Fruit fly (Drosophila melanogaster) whole organism, embryonic: ENCODE measurements around the gene CG4267.

Experiments
- Antp ChIP-seq: fragments of 200-800 bp; sonication (Bioruptor generic); optimal IDR thresholded peaks from 3 replicates; lab custom pipeline; 2016; ENCODE audit warnings: missing biosample characterization, missing genetic modification characterization
- Atf3 ChIP-seq: fragments of 200-800 bp; sonication (Bioruptor generic); optimal IDR thresholded peaks from 3 replicates; lab custom pipeline; 2016; ENCODE audit warnings: missing biosample characterization, missing genetic modification characterization
- B-H2 ChIP-seq: fragments of 200-800 bp; sonication (Bioruptor generic); optimal IDR thresholded peaks from 2 replicates; lab custom pipeline; 2018; ENCODE audit warnings: missing biosample characterization, mild to moderate bottlenecking, missing genetic modification characterization
- CG10565 ChIP-seq: fragments of 200-800 bp; sonication (Bioruptor generic); optimal IDR thresholded peaks from 3 replicates; lab custom pipeline; 2016; ENCODE audit warnings: missing biosample characterization, mild to moderate bottlenecking, missing genetic modification characterization
- CG11504 ChIP-seq: fragments of 200-800 bp; sonication (Bioruptor generic); optimal IDR thresholded peaks from 3 replicates; lab custom pipeline; 2019; ENCODE audit warnings: missing biosample characterization, mild to moderate bottlenecking, missing genetic modification characterization, moderate library complexity
- CG13123 ChIP-seq: fragments of 200-800 bp; sonication (Bioruptor generic); optimal IDR thresholded peaks from 2 replicates; lab custom pipeline; 2016; ENCODE audit warnings: missing biosample characterization, missing genetic modification characterization
- CG13296 ChIP-seq: fragments of 200-800 bp; sonication (Bioruptor generic); optimal IDR thresholded peaks from 3 replicates; lab custom pipeline; 2018; ENCODE audit warnings: missing biosample characterization, mild to moderate bottlenecking, missing genetic modification characterization
- CG14050 ChIP-seq: fragments of 200-800 bp; sonication (Bioruptor generic); IDR thresholded peaks from 3 replicates; pipeline ENCODE4 v1.3.6; 2022; ENCODE audit warnings: missing biosample characterization, missing genetic modification characterization
- CG15073 ChIP-seq: fragments of 200-800 bp; sonication (Bioruptor generic); optimal IDR thresholded peaks from 2 replicates; lab custom pipeline; 2016; ENCODE audit warnings: missing biosample characterization, missing genetic modification characterization
- CG1603 ChIP-seq: fragments of 200-800 bp; sonication (Bioruptor generic); optimal IDR thresholded peaks from 2 replicates; lab custom pipeline; 2019; ENCODE audit warnings: missing biosample characterization, mild to moderate bottlenecking, missing genetic modification characterization, moderate library complexity
- CG3281 ChIP-seq: fragments of 200-800 bp; sonication (Bioruptor generic); optimal IDR thresholded peaks from 3 replicates; lab custom pipeline; 2017; ENCODE audit warnings: missing biosample characterization, mild to moderate bottlenecking, missing genetic modification characterization
- CG34422 ChIP-seq: fragments of 200-800 bp; sonication (Bioruptor generic); IDR thresholded peaks from 3 replicates; pipeline ENCODE4 v1.3.6; 2022; ENCODE audit warnings: missing biosample characterization, missing genetic modification characterization
- CG9876 ChIP-seq: fragments of 200-800 bp; sonication (Bioruptor generic); optimal IDR thresholded peaks from 2 replicates; lab custom pipeline; 2016; ENCODE audit warnings: missing biosample characterization, missing genetic modification characterization
- Dbx ChIP-seq: fragments of 200-800 bp; sonication (Bioruptor generic); IDR thresholded peaks from 3 replicates; pipeline ENCODE4 v1.3.6; 2022; ENCODE audit warnings: missing biosample characterization, missing genetic modification characterization
- Dip2 ChIP-seq: fragments of 200-800 bp; sonication (Bioruptor generic); IDR thresholded peaks from 2 replicates; pipeline ENCODE4 v1.3.6; 2022; ENCODE audit warnings: missing biosample characterization, missing genetic modification characterization
- Dll ChIP-seq: fragments of 200-800 bp; sonication (Bioruptor generic); IDR thresholded peaks from 4 replicates; pipeline ENCODE4 v1.3.6; 2022; ENCODE audit warnings: missing biosample characterization, missing genetic modification characterization; ENCODE audit not compliant: partially characterized antibody
- ERR ChIP-seq: fragments of 200-800 bp; sonication (Bioruptor generic); optimal IDR thresholded peaks from 2 replicates; lab custom pipeline; 2016; ENCODE audit warnings: missing biosample characterization, missing genetic modification characterization
- Ets65A ChIP-seq: fragments of 200-800 bp; sonication (Bioruptor generic); peaks from one replicate; lab custom pipeline; 2016; ENCODE audit warnings: missing biosample characterization, missing genetic modification characterization
- Ets97D ChIP-seq: fragments of 200-800 bp; sonication (Bioruptor generic); optimal IDR thresholded peaks from 3 replicates; lab custom pipeline; 2016; ENCODE audit warnings: missing biosample characterization, missing genetic modification characterization
- Gug ChIP-seq: fragments of 200-800 bp; sonication (Bioruptor generic); IDR thresholded peaks from 4 replicates; pipeline ENCODE4 v1.3.6; 2022; ENCODE audit warnings: missing biosample characterization, missing genetic modification characterization
- H15 ChIP-seq: fragments of 200-800 bp; sonication (Bioruptor generic); IDR thresholded peaks from 3 replicates; pipeline ENCODE4 v1.3.6; 2022; ENCODE audit warnings: missing biosample characterization, missing genetic modification characterization
- HLH4C ChIP-seq: fragments of 200-800 bp; sonication (Bioruptor generic); IDR thresholded peaks from 3 replicates; pipeline ENCODE4 v1.3.6; 2022; ENCODE audit warnings: missing biosample characterization, missing genetic modification characterization; ENCODE audit not compliant: partially characterized antibody
- MESR4 ChIP-seq: fragments of 200-800 bp; sonication (Bioruptor generic); optimal IDR thresholded peaks from 2 replicates; lab custom pipeline; 2018; ENCODE audit warnings: missing biosample characterization, mild to moderate bottlenecking, missing genetic modification characterization, moderate library complexity
- Max ChIP-seq: fragments of 200-800 bp; sonication (Bioruptor generic); optimal IDR thresholded peaks from 2 replicates; lab custom pipeline; 2016; ENCODE audit warnings: missing biosample characterization, mild to moderate bottlenecking, missing genetic modification characterization
- Neu2 ChIP-seq: fragments of 200-800 bp; sonication (Bioruptor generic); optimal IDR thresholded peaks from 3 replicates; lab custom pipeline; 2016; ENCODE audit warnings: missing biosample characterization, missing genetic modification characterization, borderline replicate concordance
- Usf ChIP-seq: fragments of 200-800 bp; sonication (Bioruptor generic); optimal IDR thresholded peaks from 2 replicates; lab custom pipeline; 2017; ENCODE audit warnings: missing genotype, missing biosample characterization, missing genetic modification characterization
- btn ChIP-seq: fragments of 200-800 bp; sonication (Bioruptor generic); optimal IDR thresholded peaks from 2 replicates; lab custom pipeline; 2016; ENCODE audit warnings: missing biosample characterization, missing genetic modification characterization
- cad ChIP-seq: fragments of >200 bp; optimal IDR thresholded peaks from 2 replicates; lab custom pipeline; 2017; ENCODE audit warnings: missing biosample characterization, missing genetic modification characterization
- caup ChIP-seq: fragments of 200-800 bp; sonication (Bioruptor generic); optimal IDR thresholded peaks from 3 replicates; lab custom pipeline; 2017; ENCODE audit warnings: missing biosample characterization, mild to moderate bottlenecking, missing genetic modification characterization, moderate library complexity; ENCODE audit not compliant: severe bottlenecking
- cwo ChIP-seq: fragments of 200-800 bp; sonication (Bioruptor generic); optimal IDR thresholded peaks from 3 replicates; lab custom pipeline; 2017; ENCODE audit warnings: missing biosample characterization, missing genetic modification characterization, mild to moderate bottlenecking, moderate library complexity, missing genetic modification reagents
- fd3F ChIP-seq: fragments of 200-800 bp; sonication (Bioruptor generic); optimal IDR thresholded peaks from 2 replicates; lab custom pipeline; 2018; ENCODE audit warnings: missing biosample characterization, mild to moderate bottlenecking, missing genetic modification characterization, moderate library complexity
- grn ChIP-seq: fragments of 200-800 bp; sonication (Bioruptor generic); optimal IDR thresholded peaks from 3 replicates; lab custom pipeline; 2017; ENCODE audit warnings: missing biosample characterization, missing genetic modification characterization
- h ChIP-seq: fragments of >200 bp; optimal IDR thresholded peaks from 2 replicates; lab custom pipeline; 2017
- insv ChIP-seq, 2 experiments: fragments of 200-800 bp; sonication (Bioruptor generic); optimal IDR thresholded peaks; 3 replicates each; lab custom pipeline; 2016 to 2018; ENCODE audit warnings: missing biosample characterization in 2 of 2, missing genetic modification characterization in 2 of 2
- ken ChIP-seq: fragments of 200-800 bp; sonication (Bioruptor generic); IDR thresholded peaks from 3 replicates; pipeline ENCODE4 v1.3.6; 2022; ENCODE audit warnings: missing biosample characterization, missing genetic modification characterization
- maf-S ChIP-seq: fragments of 200-800 bp; sonication (Bioruptor generic); optimal IDR thresholded peaks from 2 replicates; lab custom pipeline; 2016; ENCODE audit warnings: missing biosample characterization, missing genetic modification characterization
- pfk ChIP-seq: fragments of 200-800 bp; sonication (Bioruptor generic); optimal IDR thresholded peaks from 2 replicates; lab custom pipeline; 2018; ENCODE audit warnings: missing biosample characterization, mild to moderate bottlenecking, missing genetic modification characterization, moderate library complexity
- pum ChIP-seq: fragments of 200-800 bp; sonication (Bioruptor generic); optimal IDR thresholded peaks from 2 replicates; lab custom pipeline; 2016; ENCODE audit warnings: missing biosample characterization, missing genetic modification characterization
- sim ChIP-seq: fragments of 200-800 bp; sonication (Bioruptor generic); IDR thresholded peaks from 2 replicates; pipeline ENCODE4 v1.3.6; 2022; ENCODE audit warnings: missing biosample characterization, missing genetic modification characterization
- stwl ChIP-seq: fragments of 200-800 bp; sonication (Bioruptor generic); optimal IDR thresholded peaks from 3 replicates; lab custom pipeline; 2018; ENCODE audit warnings: missing biosample characterization, mild to moderate bottlenecking, missing genetic modification characterization, moderate library complexity
- sug ChIP-seq: fragments of 200-800 bp; optimal IDR thresholded peaks from 2 replicates; lab custom pipeline; 2019; ENCODE audit warnings: missing biosample characterization, mild to moderate bottlenecking, missing genetic modification characterization, moderate library complexity
- tgo ChIP-seq: fragments of 200-800 bp; sonication (Bioruptor generic); IDR thresholded peaks from 3 replicates; pipeline ENCODE4 v1.3.6; 2022; ENCODE audit warnings: missing biosample characterization, missing genetic modification characterization
- tna ChIP-seq: fragments of 200-800 bp; sonication (Bioruptor generic); IDR thresholded peaks from 2 replicates; pipeline ENCODE4 v1.3.6; 2022; ENCODE audit warnings: missing biosample characterization, missing genetic modification characterization; ENCODE audit not compliant: partially characterized antibody
- tup ChIP-seq: fragments of 200-800 bp; sonication (Bioruptor generic); optimal IDR thresholded peaks from 2 replicates; lab custom pipeline; 2016; ENCODE audit warnings: missing biosample characterization, mild to moderate bottlenecking, missing genetic modification characterization, moderate library complexity
- wek ChIP-seq: fragments of 200-800 bp; sonication (Bioruptor generic); optimal IDR thresholded peaks from 3 replicates; lab custom pipeline; 2018; ENCODE audit warnings: missing biosample characterization, mild to moderate bottlenecking, missing genetic modification characterization, moderate library complexity

Gene CG4267

DNA sequence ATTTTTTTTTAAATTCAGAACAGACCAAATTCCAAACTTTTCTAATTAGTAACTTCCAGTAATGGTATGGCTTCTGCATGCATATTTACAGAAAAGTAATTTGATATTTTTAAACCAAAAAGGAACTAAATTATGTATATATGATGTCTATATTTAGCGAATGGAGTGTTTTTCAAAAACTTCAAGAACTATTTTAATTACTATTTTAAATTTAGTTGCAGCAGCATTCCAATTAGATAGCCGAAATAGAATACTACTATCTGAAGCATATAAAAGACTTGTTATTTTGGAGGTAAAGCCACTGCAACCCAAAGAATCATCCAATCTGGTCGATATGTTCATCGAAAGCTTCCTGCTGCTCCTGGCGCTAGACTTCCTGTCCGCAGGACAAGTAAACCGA lies 10.6 kb downstream of the CG4267 start, which contains the start of gene CG17234:
Gene CG17234, plus strand, starts transcription at position 301 of the 400 bp plus-strand sequence.
- TF ChIP-seq pum (no peak), stwl (tag; lab: Kevin White, UChicago) (no peak), insv (GFP tag; optimal IDR thresholded peaks at IDR 0.05; lab: Kevin White, UChicago) (no peak), CG15073 (GFP tag; lab: Kevin White, UChicago) (no peak), Max (GFP tag; lab: Kevin White, UChicago) (no peak)
- TF ChIP-seq, all 482 proteins: peak for 0

DNA sequence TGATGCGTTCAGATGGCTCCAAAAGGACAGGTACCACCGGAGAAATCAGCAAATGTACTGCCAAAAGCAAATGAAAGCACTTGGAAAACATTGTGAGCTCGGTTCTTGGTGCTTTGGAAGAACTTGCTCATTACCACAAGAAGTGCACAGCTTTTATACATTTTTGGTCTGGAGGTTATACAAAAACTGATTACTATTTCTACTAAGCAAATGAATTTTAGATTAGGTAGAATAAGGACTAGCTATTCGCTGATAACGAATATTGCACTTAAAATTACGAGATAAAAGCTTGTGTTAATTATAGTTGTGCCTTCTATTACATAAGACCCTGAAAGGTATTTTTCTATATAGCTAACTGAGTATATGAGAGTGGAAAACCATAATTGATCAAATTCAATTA lies 12.8 kb downstream of the CG4267 start, which contains the start of gene Send1:
Gene Send1, minus strand, starts transcription at position 101 of the 400 bp plus-strand sequence.
- TF ChIP-seq CG13296 (GFP tag; lab: Kevin White, UChicago) (no peak), Ets65A (GFP tag; lab: Kevin White, UChicago) (no peak), h (lab: Kevin White, UChicago) (no peak), Dip2 (GFP tag; lab: Robert Waterston, UW) (no peak), Dll (GFP tag; lab: Robert Waterston, UW) (no peak), HLH4C (GFP tag; lab: Robert Waterston, UW) (no peak), maf-S (no peak), sim (GFP tag; lab: Robert Waterston, UW) (no peak), Neu2 (no peak), Usf (GFP tag; lab: Kevin White, UChicago) (no peak), CG34422 (no peak), Gug (GFP tag; lab: Robert Waterston, UW) (no peak), H15 (GFP tag; lab: Robert Waterston, UW) (no peak), CG14050 (GFP tag; lab: Robert Waterston, UW) (no peak), insv (GFP tag; optimal IDR thresholded peaks at IDR 0.05; lab: Kevin White, UChicago) (no peak), cad (GFP tag; lab: Kevin White, UChicago) (no peak)

dm6 chr2L:2263142-2263541 lies 21.0 kb downstream of the CG4267 start, which contains the start of gene CG4270:
Gene CG4270 (plus strand): TSS chr2L:2263442.
- TF ChIP-seq pfk (GFP tag; lab: Kevin White, UChicago), result no peak
- TF ChIP-seq CG13123, result no peak
- TF ChIP-seq fd3F, result no peak
- no peak for TF ChIP-seq Antp (GFP tag; lab: Kevin White, UChicago)
- TF ChIP-seq MESR4, result no peak
- no peak for TF ChIP-seq CG3281 (GFP tag; lab: Kevin White, UChicago)
- TF ChIP-seq Ets97D (GFP tag; lab: Kevin White, UChicago), result no peak

DNA sequence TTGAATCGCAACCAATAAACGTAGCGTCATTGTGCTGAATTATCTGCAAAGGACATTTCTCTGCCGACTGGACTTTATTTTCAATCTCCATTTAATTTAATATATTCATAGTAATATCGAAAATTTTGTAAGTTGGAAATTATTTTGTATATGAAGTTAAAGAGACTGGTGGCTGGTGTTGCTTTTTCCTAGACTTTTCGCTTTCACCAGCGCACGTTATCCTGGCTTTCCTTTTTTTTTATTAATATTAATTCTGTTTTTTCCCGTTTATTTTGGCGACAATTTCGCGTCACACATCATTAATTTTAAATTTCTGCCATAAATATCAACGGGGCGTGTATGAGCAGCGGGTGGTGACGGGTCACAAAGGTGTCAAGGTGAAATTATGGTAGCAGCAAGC lies 23.0 kb downstream of the CG4267 start, which contains the start of gene CG34049:
Gene CG34049, minus strand, starts transcription at position 101 of the 400 bp plus-strand sequence.
- TF ChIP-seq caup, result no peak
- no peak for TF ChIP-seq Dbx (GFP tag; lab: Robert Waterston, UW)
- TF ChIP-seq B-H2 (GFP tag; lab: Kevin White, UChicago), result no peak
- no peak for TF ChIP-seq btn (GFP tag; lab: Kevin White, UChicago)
- TF ChIP-seq ERR (GFP tag; lab: Kevin White, UChicago), result no peak
- no peak for TF ChIP-seq CG9876
- no peak for TF ChIP-seq tup
- TF ChIP-seq CG10565 (GFP tag; lab: Kevin White, UChicago), result no peak
- no peak for TF ChIP-seq wek (GFP tag; lab: Kevin White, UChicago)
- no peak for TF ChIP-seq ken (GFP tag; lab: Robert Waterston, UW)
- TF ChIP-seq sug (tag; lab: Kevin White, UChicago), result no peak
- no peak for TF ChIP-seq grn (GFP tag; lab: Kevin White, UChicago)
- TF ChIP-seq tgo (GFP tag; lab: Robert Waterston, UW), result no peak
- no peak for TF ChIP-seq CG1603
- no peak for TF ChIP-seq tna (GFP tag; lab: Robert Waterston, UW)
- TF ChIP-seq Atf3 (GFP tag; lab: Kevin White, UChicago), result no peak
- TF ChIP-seq cwo (GFP tag; lab: Kevin White, UChicago), result no peak
- TF ChIP-seq CG11504, result no peak
- TF ChIP-seq, all 482 proteins: peak for 0
